Worm (Caenorhabditis elegans) whole organism, L1 larva: ENCODE results near the gene H10D18.1.

ENCODE experiments used
- C34B4.2 ChIP-seq: sonication (generic microtip); optimal IDR thresholded peaks from 2 replicates; lab custom pipeline; 2017; ENCODE audit warnings: mild to moderate bottlenecking, missing genetic modification characterization, missing compliant biosample characterization
- ceh-63 ChIP-seq: fragments of 200-800 bp; sonication (Bioruptor generic); optimal IDR thresholded peaks from 2 replicates; lab custom pipeline; 2018; ENCODE audit warnings: mild to moderate bottlenecking, missing genetic modification characterization, missing compliant biosample characterization
- dpl-1 ChIP-seq, 3 experiments: fragments of 150-350 bp in 2 of 3; sonication (generic microtip) in 1 of 3; optimal IDR thresholded peaks; 2 replicates each; lab custom pipeline; 2014 to 2017; ENCODE audit warnings: missing biosample characterization in 3 of 3, missing genetic modification characterization in 3 of 3, missing genetic modification reagents in 3 of 3
- elt-3 ChIP-seq, 6 experiments: fragments of 150-350 bp in 1 of 6; sonication (generic microtip); optimal IDR thresholded peaks; 2 replicates each; lab custom pipeline; 2017 to 2018; ENCODE audit warnings: missing biosample characterization in 6 of 6, missing genetic modification characterization in 6 of 6, inconsistent platforms in 1 of 6
- fkh-10 ChIP-seq: sonication (generic microtip); optimal IDR thresholded peaks from 2 replicates; lab custom pipeline; 2017; ENCODE audit warnings: missing biosample characterization, missing genetic modification reagents, missing genetic modification characterization
- lin-39 ChIP-seq: fragments of 150-350 bp; optimal IDR thresholded peaks from 2 replicates; lab custom pipeline; 2014; ENCODE audit warnings: missing biosample characterization, missing genetic modification reagents, missing genetic modification characterization

DNA sequence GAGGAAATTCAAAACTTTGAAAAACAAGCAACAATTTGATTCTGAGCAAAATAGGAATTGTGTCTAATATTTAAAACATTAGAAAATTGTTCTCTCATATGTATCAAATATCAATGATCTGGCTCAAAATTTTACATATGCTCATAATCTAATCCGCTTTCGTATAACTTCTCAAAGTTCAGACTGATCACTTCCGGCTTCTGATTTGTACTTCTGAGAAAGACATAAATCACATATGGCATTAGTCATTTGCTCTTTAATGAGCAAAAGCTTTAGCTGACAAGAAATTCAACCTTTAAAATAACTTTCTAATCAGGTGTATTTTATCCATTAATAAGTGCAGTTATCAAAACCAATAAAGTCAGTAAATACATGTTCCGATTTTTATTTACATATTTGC is 40.9 kb downstream of the H10D18.1 start:
- TF ChIP-seq lin-39 (tag; lab: Kevin White, UChicago): no peak
- TF ChIP-seq fkh-10 (GFP tag; lab: Kevin White, UChicago): no peak
- no peak for TF ChIP-seq dpl-1 (GFP tag; optimal IDR thresholded peaks at IDR 0.05; lab: Kevin White, UChicago)
- TF ChIP-seq C34B4.2 (tag; lab: Kevin White, UChicago): no peak
- TF ChIP-seq elt-3 (tag; optimal IDR thresholded peaks at IDR 0.05; lab: Kevin White, UChicago): no peak
- no peak for TF ChIP-seq ceh-63 (GFP tag; lab: Kevin White, UChicago)
